Worm (Caenorhabditis elegans): ENCODE results near the gene C50C3.19.

C50C3.19 gene

ce11 chrIII:8163788-8164423 is 26.7 kb upstream of the C50C3.19 start, which contains the start of gene prp-8 (continued):
- no peak for TF ChIP-seq F26F4.8 (GFP tag; conservative IDR thresholded peaks at IDR 0.05)
- peak; percentile 69 for TF ChIP-seq nhr-77 (tag; optimal IDR thresholded peaks at IDR 0.05)
- TF ChIP-seq hlh-30 (tag; optimal IDR thresholded peaks at IDR 0.05; ENCODE audit: insufficient read depth), result peak; percentile 91
- no peak for TF ChIP-seq zip-2 (tag; optimal IDR thresholded peaks at IDR 0.05)
- TF ChIP-seq fos-1 (tag; optimal IDR thresholded peaks at IDR 0.05), result no peak
- peak; percentile 77 for TF ChIP-seq ceh-28 (tag; optimal IDR thresholded peaks at IDR 0.05)
- TF ChIP-seq hlh-11 (tag; optimal IDR thresholded peaks at IDR 0.05), result peak; percentile 83
- no peak for TF ChIP-seq mdt-29 (GFP tag; IDR thresholded peaks at IDR 0.05)
- no peak for TF ChIP-seq ZK337.2 (GFP tag; IDR thresholded peaks at IDR 0.05)
- TF ChIP-seq T26A8.4 (GFP tag; IDR thresholded peaks at IDR 0.05), result peak; percentile 74
- no peak for TF ChIP-seq ces-1 (GFP tag; optimal IDR thresholded peaks at IDR 0.05)
- TF ChIP-seq nhr-48 (tag; optimal IDR thresholded peaks at IDR 0.05), result peak; percentile 16
- TF ChIP-seq D1046.2 (GFP tag; IDR thresholded peaks at IDR 0.05), result no peak
- TF ChIP-seq spr-3 (GFP tag; optimal IDR thresholded peaks at IDR 0.05), result no peak
- no peak for TF ChIP-seq ztf-7 (tag; optimal IDR thresholded peaks at IDR 0.05)
- no peak for TF ChIP-seq zag-1 (tag; optimal IDR thresholded peaks at IDR 0.05)
- TF ChIP-seq ceh-32 (tag; optimal IDR thresholded peaks at IDR 0.05; ENCODE audit: poor library complexity), result no peak
- TF ChIP-seq daf-12 (tag; optimal IDR thresholded peaks at IDR 0.05), result no peak
- TF ChIP-seq egl-27 (tag; optimal IDR thresholded peaks at IDR 0.05), result no peak
- TF ChIP-seq nhr-42 (GFP tag; IDR thresholded peaks at IDR 0.05), result 0 out of 2 replicates have a peak, but pooled peaks have one; percentile 26
- TF ChIP-seq F10B5.3 (tag; optimal IDR thresholded peaks at IDR 0.05), result no peak
- no peak for TF ChIP-seq lin-29 (GFP tag; IDR thresholded peaks at IDR 0.05)
- no peak for TF ChIP-seq mdl-1 (tag; optimal IDR thresholded peaks at IDR 0.05)
- TF ChIP-seq mep-1 (tag; optimal IDR thresholded peaks at IDR 0.05), result peak; percentile 90
- TF ChIP-seq dve-1 (tag; optimal IDR thresholded peaks at IDR 0.05; ENCODE audit: insufficient read depth), result peak; percentile 92
- no peak for TF ChIP-seq F49E8.2 (tag; optimal IDR thresholded peaks at IDR 0.05; ENCODE audit: borderline replicate concordance)
- TF ChIP-seq Y105C5A.15 (GFP tag; IDR thresholded peaks at IDR 0.05), result no peak
- TF ChIP-seq aha-1 (tag), result peak; percentile 99
- TF ChIP-seq dpl-1 (GFP tag; optimal IDR thresholded peaks at IDR 0.05), result peak; percentile 91
- TF ChIP-seq mxl-2 (GFP tag; conservative IDR thresholded peaks at IDR 0.05), result no peak
- TF ChIP-seq gei-8 (GFP tag; optimal IDR thresholded peaks at IDR 0.05), result no peak
- TF ChIP-seq set-16 (GFP tag; IDR thresholded peaks at IDR 0.05), result no peak
- no peak for TF ChIP-seq pqm-1 (tag; optimal IDR thresholded peaks at IDR 0.05)
- peak; percentile 29 for TF ChIP-seq lin-15B (tag; optimal IDR thresholded peaks at IDR 0.05)
- TF ChIP-seq nhr-102 (tag; optimal IDR thresholded peaks at IDR 0.05), result peak; percentile 20
- TF ChIP-seq unc-62 (GFP tag; optimal IDR thresholded peaks at IDR 0.05 in 1 of 2), result peak in 1 of 2 experiments; percentile 98
- TF ChIP-seq unc-62 (tag; optimal IDR thresholded peaks at IDR 0.05), result no peak
- 0 out of 2 replicates have a peak, but pooled peaks have one; percentile 43 for TF ChIP-seq tra-1 (GFP tag; IDR thresholded peaks at IDR 0.05)
- TF ChIP-seq ceh-62 (tag; optimal IDR thresholded peaks at IDR 0.05), result no peak
- TF ChIP-seq madf-5 (GFP tag; IDR thresholded peaks at IDR 0.05), result no peak
- TF ChIP-seq jun-1 (tag; optimal IDR thresholded peaks at IDR 0.05), result no peak
- TF ChIP-seq unc-130 (GFP tag; optimal IDR thresholded peaks at IDR 0.05), result peak; percentile 25
- no peak for TF ChIP-seq nhr-76 (tag; optimal IDR thresholded peaks at IDR 0.05)
- no peak for TF ChIP-seq snpc-4 (tag; optimal IDR thresholded peaks at IDR 0.05)
- no peak for TF ChIP-seq skn-1 (tag; optimal IDR thresholded peaks at IDR 0.05)
- TF ChIP-seq F44E2.7 (GFP tag; IDR thresholded peaks at IDR 0.05), result no peak
- peak; percentile 68; the same call in 1 of the 2 replicates for TF ChIP-seq ceh-20 (GFP tag; IDR thresholded peaks at IDR 0.05)
- TF ChIP-seq lsy-2 (tag; optimal IDR thresholded peaks at IDR 0.05), result peak; percentile 94 to 99
- peak in 1 of 2 experiments; percentile 80 for TF ChIP-seq hif-1 (tag; optimal IDR thresholded peaks at IDR 0.05)
- no peak for TF ChIP-seq nhr-111 (GFP tag; optimal IDR thresholded peaks at IDR 0.05)
- TF ChIP-seq lin-13 (GFP tag; optimal IDR thresholded peaks at IDR 0.05), result peak; percentile 88

Data from whole organism, L4 larva.